Fruit fly (Drosophila melanogaster): ENCODE results near the gene CG14195.

dm6 chrX:19238613-19239012, 26.7 kb upstream of the CG14195 start:
- TF ChIP-seq Gug (GFP tag; IDR thresholded peaks at IDR 0.05): no peak
- no peak for TF ChIP-seq CG8119 (GFP tag; IDR thresholded peaks at IDR 0.05)
- no peak for TF ChIP-seq CG6854 (GFP tag; optimal IDR thresholded peaks at IDR 0.05)
- TF ChIP-seq CG16779 (tag; optimal IDR thresholded peaks at IDR 0.05): no peak
- no peak for TF ChIP-seq Eip78C (GFP tag)
- TF ChIP-seq CG8632 (GFP tag; optimal IDR thresholded peaks at IDR 0.05): no peak
- TF ChIP-seq Blimp-1 (GFP tag; optimal IDR thresholded peaks at IDR 0.05): no peak
- no peak for TF ChIP-seq CG15336 (GFP tag; IDR thresholded peaks at IDR 0.05)
- no peak for TF ChIP-seq CG6276 (GFP tag; optimal IDR thresholded peaks at IDR 0.05)
- TF ChIP-seq pdm3 (GFP tag; optimal IDR thresholded peaks at IDR 0.05): no peak
- no peak for TF ChIP-seq CG9139 (GFP tag; optimal IDR thresholded peaks at IDR 0.05)
- TF ChIP-seq CG6163 (GFP tag; IDR thresholded peaks at IDR 0.05): no peak

Data from whole organism, prepupa.